Fruit fly (Drosophila melanogaster) whole organism, embryonic: ENCODE data around the gene cnc.

Source experiments
- Asciz ChIP-seq: fragments of 200-800 bp; sonication (Bioruptor generic); optimal IDR thresholded peaks from 2 replicates; lab custom pipeline; 2017; ENCODE audit warnings: missing biosample characterization, mild to moderate bottlenecking, missing genetic modification characterization, missing genetic modification reagents
- Bdp1 ChIP-seq: fragments of 200-800 bp; sonication (Bioruptor generic); optimal IDR thresholded peaks from 3 replicates; lab custom pipeline; 2016; ENCODE audit warnings: missing biosample characterization, missing genetic modification characterization
- CG1024 ChIP-seq: fragments of 200-800 bp; sonication (Bioruptor generic); IDR thresholded peaks from 2 replicates; pipeline ENCODE4 v1.3.6; 2022; ENCODE audit warnings: missing biosample characterization, missing genetic modification characterization
- CG11093 ChIP-seq: fragments of 200-800 bp; sonication (Bioruptor generic); IDR thresholded peaks from 3 replicates; pipeline ENCODE4 v1.3.6; 2022; ENCODE audit warnings: missing biosample characterization, missing genetic modification characterization
- CG11398 ChIP-seq: fragments of 200-800 bp; sonication (Bioruptor generic); optimal IDR thresholded peaks from 2 replicates; lab custom pipeline; 2016; ENCODE audit warnings: missing biosample characterization, missing genetic modification characterization
- CG12942 ChIP-seq: fragments of 200-800 bp; sonication (Bioruptor generic); optimal IDR thresholded peaks from 3 replicates; lab custom pipeline; 2016; ENCODE audit warnings: missing biosample characterization, missing genetic modification characterization
- CG14014 ChIP-seq: fragments of 200-800 bp; sonication (Bioruptor generic); IDR thresholded peaks from 2 replicates; pipeline ENCODE4 v1.3.6; 2022; ENCODE audit warnings: missing biosample characterization, missing genetic modification characterization
- CG1529 ChIP-seq: fragments of 200-800 bp; sonication (Bioruptor generic); optimal IDR thresholded peaks from 3 replicates; lab custom pipeline; 2018; ENCODE audit warnings: missing biosample characterization, missing genetic modification characterization
- CG16779 ChIP-seq: fragments of 200-800 bp; sonication (Bioruptor generic); IDR thresholded peaks from 2 replicates; pipeline ENCODE4 v1.3.6; 2022; ENCODE audit warnings: missing biosample characterization, missing genetic modification characterization
- CG16863 ChIP-seq: fragments of 200-800 bp; sonication (Bioruptor generic); optimal IDR thresholded peaks from 3 replicates; lab custom pipeline; 2016; ENCODE audit warnings: missing biosample characterization, missing genetic modification characterization
- CG17912 ChIP-seq: fragments of 200-800 bp; sonication (Bioruptor generic); optimal IDR thresholded peaks from 2 replicates; lab custom pipeline; 2018; ENCODE audit warnings: missing biosample characterization, mild to moderate bottlenecking, missing genetic modification characterization
- CG18262 ChIP-seq: fragments of 200-800 bp; optimal IDR thresholded peaks from 3 replicates; lab custom pipeline; 2019; ENCODE audit warnings: missing biosample characterization, mild to moderate bottlenecking, missing genetic modification characterization, moderate library complexity
- CG2116 ChIP-seq: fragments of 200-800 bp; sonication (Bioruptor generic); optimal IDR thresholded peaks from 3 replicates; lab custom pipeline; 2018; ENCODE audit warnings: missing biosample characterization, mild to moderate bottlenecking, missing genetic modification characterization
- CG2199 ChIP-seq: fragments of 200-800 bp; sonication (Bioruptor generic); IDR thresholded peaks from 3 replicates; pipeline ENCODE4 v1.3.6; 2022; ENCODE audit warnings: missing biosample characterization, missing genetic modification characterization
- CG30431 ChIP-seq: fragments of 200-800 bp; sonication (Bioruptor generic); optimal IDR thresholded peaks from 2 replicates; lab custom pipeline; 2017; ENCODE audit warnings: missing biosample characterization, missing genetic modification characterization
- CG33557 ChIP-seq: fragments of 200-800 bp; sonication (Bioruptor generic); optimal IDR thresholded peaks from 2 replicates; lab custom pipeline; 2019; ENCODE audit warnings: missing biosample characterization, mild to moderate bottlenecking, missing genetic modification characterization, moderate library complexity
- CG6683 ChIP-seq: fragments of 200-800 bp; sonication (Bioruptor generic); optimal IDR thresholded peaks from 2 replicates; lab custom pipeline; 2017; ENCODE audit warnings: missing biosample characterization, mild to moderate bottlenecking, missing genetic modification characterization, missing genetic modification reagents
- CG6791 ChIP-seq: fragments of 200-800 bp; sonication (Bioruptor generic); IDR thresholded peaks from 3 replicates; pipeline ENCODE4 v1.3.6; 2022; ENCODE audit warnings: missing biosample characterization, missing genetic modification characterization; ENCODE audit not compliant: partially characterized antibody
- CG6854 ChIP-seq: fragments of 200-800 bp; sonication (Bioruptor generic); optimal IDR thresholded peaks from 3 replicates; lab custom pipeline; 2017; ENCODE audit warnings: missing biosample characterization, mild to moderate bottlenecking, missing genetic modification characterization
- Dek ChIP-seq: fragments of 200-800 bp; sonication (Bioruptor generic); optimal IDR thresholded peaks from 3 replicates; lab custom pipeline; 2019; ENCODE audit warnings: missing biosample characterization, mild to moderate bottlenecking, missing genetic modification characterization, moderate library complexity
- Dll ChIP-seq: fragments of 200-800 bp; sonication (Bioruptor generic); IDR thresholded peaks from 4 replicates; pipeline ENCODE4 v1.3.6; 2022; ENCODE audit warnings: missing biosample characterization, missing genetic modification characterization; ENCODE audit not compliant: partially characterized antibody
- Dp ChIP-seq: fragments of 200-800 bp; sonication (Bioruptor generic); optimal IDR thresholded peaks from 2 replicates; lab custom pipeline; 2018; ENCODE audit warnings: missing biosample characterization, mild to moderate bottlenecking, missing genetic modification characterization, moderate library complexity
- Elba2 ChIP-seq: fragments of 200-800 bp; sonication (Bioruptor generic); optimal IDR thresholded peaks from 3 replicates; lab custom pipeline; 2016; ENCODE audit warnings: missing biosample characterization, missing genetic modification characterization
- MTF-1 ChIP-seq: fragments of 200-800 bp; sonication (Bioruptor generic); optimal IDR thresholded peaks from 2 replicates; lab custom pipeline; 2018; ENCODE audit warnings: missing biosample characterization, mild to moderate bottlenecking, missing genetic modification characterization, borderline replicate concordance
- Myb ChIP-seq: fragments of 200-800 bp; sonication (Bioruptor generic); optimal IDR thresholded peaks from 2 replicates; lab custom pipeline; 2016; ENCODE audit warnings: missing biosample characterization, missing genetic modification characterization
- Nf-YC ChIP-seq: fragments of 200-800 bp; optimal IDR thresholded peaks from 3 replicates; lab custom pipeline; 2019; ENCODE audit warnings: missing biosample characterization, mild to moderate bottlenecking, missing genetic modification characterization, moderate library complexity
- NfI ChIP-seq: fragments of 200-800 bp; sonication (Bioruptor generic); optimal IDR thresholded peaks from 3 replicates; lab custom pipeline; 2018; ENCODE audit warnings: missing biosample characterization, mild to moderate bottlenecking, missing genetic modification characterization, moderate library complexity
- Oaz ChIP-seq: fragments of 200-800 bp; sonication (Bioruptor generic); IDR thresholded peaks from 2 replicates; pipeline ENCODE4 v1.3.6; 2022; ENCODE audit warnings: missing biosample characterization, missing genetic modification characterization
- Side ChIP-seq: fragments of 200-800 bp; sonication (Bioruptor generic); optimal IDR thresholded peaks from 2 replicates; lab custom pipeline; 2016; ENCODE audit warnings: missing biosample characterization, missing genetic modification characterization
- Trl ChIP-seq, 3 experiments: fragments of >200 bp in 2 of 3; fragments of 200-800 bp in 1 of 3; sonication (Bioruptor generic) in 1 of 3; optimal IDR thresholded peaks; 2 replicates in 1 of 3; 3 replicates in 2 of 3; lab custom pipeline; 2016 to 2017; ENCODE audit warnings: missing biosample characterization in 1 of 3, missing genetic modification characterization in 1 of 3
- Xbp1 ChIP-seq: fragments of 200-800 bp; sonication (Bioruptor generic); optimal IDR thresholded peaks from 3 replicates; lab custom pipeline; 2016; ENCODE audit warnings: missing biosample characterization, mild to moderate bottlenecking, missing genetic modification characterization
- br ChIP-seq: fragments of >200 bp; optimal IDR thresholded peaks from 2 replicates; lab custom pipeline; 2017
- cad ChIP-seq: fragments of >200 bp; optimal IDR thresholded peaks from 2 replicates; lab custom pipeline; 2017; ENCODE audit warnings: missing biosample characterization, missing genetic modification characterization
- chm ChIP-seq: fragments of 200-800 bp; sonication (Bioruptor generic); IDR thresholded peaks from 2 replicates; pipeline ENCODE4 v1.3.6; 2022; ENCODE audit warnings: missing biosample characterization, missing genetic modification characterization
- chn ChIP-seq: fragments of 200-800 bp; sonication (Bioruptor generic); optimal IDR thresholded peaks from 2 replicates; lab custom pipeline; 2016; ENCODE audit warnings: missing biosample characterization, missing genetic modification characterization
- corto ChIP-seq: fragments of 200-800 bp; sonication (Bioruptor generic); optimal IDR thresholded peaks from 2 replicates; lab custom pipeline; 2016; ENCODE audit warnings: missing biosample characterization, mild to moderate bottlenecking, missing genetic modification characterization, moderate library complexity
- dmrt99B ChIP-seq: fragments of 200-800 bp; sonication (Bioruptor generic); optimal IDR thresholded peaks from 2 replicates; lab custom pipeline; 2018; ENCODE audit warnings: missing biosample characterization, mild to moderate bottlenecking, missing genetic modification characterization, moderate library complexity
- dpn ChIP-seq, 2 experiments: fragments of 200-800 bp; sonication (Bioruptor generic); optimal IDR thresholded peaks; 3 replicates each; lab custom pipeline; 2016; ENCODE audit warnings: missing biosample characterization in 2 of 2, missing genetic modification characterization in 2 of 2
- ftz-f1 ChIP-seq: fragments of 200-800 bp; sonication (Bioruptor generic); optimal IDR thresholded peaks from 2 replicates; lab custom pipeline; 2016; ENCODE audit warnings: missing biosample characterization, missing genetic modification characterization
- gem ChIP-seq: fragments of 200-800 bp; sonication (Bioruptor generic); optimal IDR thresholded peaks from 2 replicates; lab custom pipeline; 2019; ENCODE audit warnings: missing biosample characterization, mild to moderate bottlenecking, missing genetic modification characterization, moderate library complexity
- gro ChIP-seq: fragments of 200-800 bp; sonication (Bioruptor generic); optimal IDR thresholded peaks from 2 replicates; lab custom pipeline; 2016; ENCODE audit warnings: missing biosample characterization, missing genetic modification characterization
- hth ChIP-seq: fragments of >200 bp; optimal IDR thresholded peaks from 2 replicates; lab custom pipeline; 2017; ENCODE audit warnings: inconsistent platforms
- lov ChIP-seq, 2 experiments: fragments of 200-800 bp in 1 of 2; fragments of >200 bp in 1 of 2; sonication (Bioruptor generic) in 1 of 2; IDR thresholded peaks in 1 of 2; optimal IDR thresholded peaks in 1 of 2; 2 replicates in 1 of 2; 3 replicates in 1 of 2; pipeline versions ENCODE4 v1.3.6 to Lab custom; 2017 to 2022; ENCODE audit warnings: missing biosample characterization in 1 of 2, missing genetic modification characterization in 1 of 2
- org-1 ChIP-seq: fragments of 200-800 bp; sonication (Bioruptor generic); optimal IDR thresholded peaks from 2 replicates; lab custom pipeline; 2017; ENCODE audit warnings: missing biosample characterization, missing genetic modification characterization
- peb ChIP-seq: fragments of 200-800 bp; sonication (Bioruptor generic); IDR thresholded peaks from 2 replicates; pipeline ENCODE4 v1.3.6; 2022; ENCODE audit warnings: missing biosample characterization, missing genetic modification characterization
- psq ChIP-seq: fragments of 200-800 bp; sonication (Bioruptor generic); optimal IDR thresholded peaks from 2 replicates; lab custom pipeline; 2017; ENCODE audit warnings: missing biosample characterization, missing genetic modification characterization
- ro ChIP-seq: fragments of 200-800 bp; sonication (Bioruptor generic); IDR thresholded peaks from 2 replicates; pipeline ENCODE4 v1.3.6; 2022; ENCODE audit warnings: missing biosample characterization, missing genetic modification characterization
- sna ChIP-seq: fragments of 200-800 bp; sonication (Bioruptor generic); IDR thresholded peaks from 2 replicates; pipeline ENCODE4 v1.3.6; 2022; ENCODE audit warnings: missing biosample characterization, missing genetic modification characterization; ENCODE audit not compliant: partially characterized antibody
- toy ChIP-seq: fragments of 200-800 bp; sonication (Bioruptor generic); IDR thresholded peaks from 2 replicates; pipeline ENCODE4 v1.3.6; 2022; ENCODE audit warnings: missing biosample characterization, missing genetic modification characterization
- yki ChIP-seq: fragments of >200 bp; optimal IDR thresholded peaks from 3 replicates; lab custom pipeline; 2018

The cnc gene

DNA sequence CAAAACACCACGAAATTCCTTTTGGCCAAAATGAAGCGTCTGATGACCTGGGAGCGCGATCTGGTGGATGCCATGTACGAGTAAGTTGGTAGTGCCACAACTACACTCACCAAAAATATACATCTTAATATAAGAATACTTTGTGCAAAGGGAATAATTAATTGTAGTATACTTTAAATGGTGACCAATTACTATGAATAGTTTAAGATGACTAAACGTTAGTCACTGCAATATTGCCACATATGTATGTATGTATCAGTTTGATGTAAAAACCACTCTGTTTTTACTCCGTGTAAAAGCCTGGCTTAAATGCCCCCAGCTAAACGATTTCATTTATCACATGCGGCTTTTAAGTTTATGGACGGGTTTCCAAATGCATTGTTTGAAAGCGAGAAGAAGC is 51.8 kb downstream of the cnc start (continued):
- TF ChIP-seq CG12942: peak; percentile 3
- peak; percentile 10 for TF ChIP-seq CG16863 (GFP tag; lab: Kevin White, UChicago)
- TF ChIP-seq br (lab: Kevin White, UChicago): no peak
- TF ChIP-seq toy (GFP tag; lab: Robert Waterston, UW): no peak
- TF ChIP-seq CG6854 (GFP tag; lab: Kevin White, UChicago): no peak
- peak; percentile 48 for TF ChIP-seq NfI (GFP tag; lab: Kevin White, UChicago)
- no peak for TF ChIP-seq Bdp1 (GFP tag; lab: Kevin White, UChicago)
- peak; percentile 72 for TF ChIP-seq gem (tag; lab: Kevin White, UChicago)
- no peak for TF ChIP-seq yki (lab: Kevin White, UChicago)
- TF ChIP-seq CG2199 (GFP tag; lab: Robert Waterston, UW): no peak
- no peak for TF ChIP-seq Dll (GFP tag; lab: Robert Waterston, UW)
- TF ChIP-seq hth (lab: Kevin White, UChicago): no peak
- no peak for TF ChIP-seq CG16779 (GFP tag; lab: Robert Waterston, UW)
- TF ChIP-seq chm (GFP tag; lab: Robert Waterston, UW): no peak
- TF ChIP-seq Xbp1: peak; percentile 70
- no peak for TF ChIP-seq Side (GFP tag; lab: Kevin White, UChicago)
- no peak for TF ChIP-seq ro (GFP tag; lab: Robert Waterston, UW)
- no peak for TF ChIP-seq Oaz (GFP tag; lab: Robert Waterston, UW)
- no peak for TF ChIP-seq cad
- peak; percentile 2 for TF ChIP-seq dmrt99B (tag; lab: Kevin White, UChicago)
- peak; percentile 49 for TF ChIP-seq CG1529
- no peak for TF ChIP-seq Trl (optimal IDR thresholded peaks at IDR 0.05; lab: Kevin White, UChicago)
- no peak for TF ChIP-seq Trl (GFP tag; optimal IDR thresholded peaks at IDR 0.05; lab: Kevin White, UChicago)
- TF ChIP-seq CG6791 (GFP tag; lab: Robert Waterston, UW): no peak

DNA sequence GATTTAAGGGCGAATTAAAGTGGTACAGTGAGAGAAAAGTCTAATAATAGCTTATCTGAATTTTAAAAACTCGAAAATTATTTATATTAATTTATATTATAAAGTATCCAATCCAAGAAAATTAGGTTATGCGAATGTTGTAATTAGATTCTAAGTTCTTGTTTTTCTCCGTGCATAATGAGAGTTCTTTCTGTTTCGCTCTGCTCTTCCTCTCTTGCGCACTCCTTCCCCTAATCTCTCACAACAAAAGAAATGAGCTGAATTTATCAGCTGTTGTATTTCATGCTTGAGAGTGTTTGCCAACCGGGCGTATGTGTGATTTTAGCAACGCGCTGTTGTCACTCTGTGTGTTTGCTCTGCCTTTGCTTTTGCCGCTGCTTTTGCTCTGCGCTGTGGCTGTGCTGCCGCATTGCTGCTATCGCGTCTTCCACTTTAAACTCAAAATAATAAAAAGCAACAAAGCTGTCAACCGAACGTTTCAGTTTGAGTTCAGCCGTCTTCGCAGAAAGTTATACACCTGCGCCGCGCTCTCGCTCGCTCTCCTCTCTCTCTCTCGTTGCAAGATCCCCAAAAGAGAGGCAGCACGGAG is 53.0 kb downstream of the cnc start, which contains the start of gene CG46310:
TSS of gene CG46310 (plus strand) at position 481 of the 589 bp plus-strand sequence.
- peak; percentile 61; the same call in 1 of the 2 replicates for TF ChIP-seq CG14014 (GFP tag; lab: Robert Waterston, UW)
- TF ChIP-seq Asciz (GFP tag; lab: Kevin White, UChicago): peak; percentile 15
- peak; percentile 56 for TF ChIP-seq MTF-1
- TF ChIP-seq CG2116 (GFP tag; lab: Kevin White, UChicago): no peak
- peak; percentile 74 for TF ChIP-seq CG11093 (GFP tag; lab: Robert Waterston, UW)
- TF ChIP-seq yki (lab: Kevin White, UChicago): no peak
- TF ChIP-seq dpn (GFP tag; optimal IDR thresholded peaks at IDR 0.05; lab: Kevin White, UChicago): peak in 1 of 2 experiments; percentile 53
- TF ChIP-seq psq: peak; percentile 37
- TF ChIP-seq CG11398 (GFP tag; lab: Kevin White, UChicago): no peak
- TF ChIP-seq CG18262 (tag; lab: Kevin White, UChicago): peak; percentile 82
- TF ChIP-seq peb (GFP tag; lab: Robert Waterston, UW): peak; percentile 40; the same call in 1 of the 2 replicates
- no peak for TF ChIP-seq Myb (GFP tag; lab: Kevin White, UChicago)
- TF ChIP-seq Dek (tag; lab: Kevin White, UChicago): peak; percentile 71
- TF ChIP-seq chn (GFP tag; lab: Kevin White, UChicago): no peak
- TF ChIP-seq Dp (GFP tag; lab: Kevin White, UChicago): no peak
- TF ChIP-seq Trl (optimal IDR thresholded peaks at IDR 0.05; lab: Kevin White, UChicago): peak; percentile 57 to 89
- TF ChIP-seq Trl (GFP tag; optimal IDR thresholded peaks at IDR 0.05; lab: Kevin White, UChicago): no peak
- TF ChIP-seq org-1 (GFP tag; lab: Kevin White, UChicago): peak; percentile 74
- no peak for TF ChIP-seq ftz-f1 (GFP tag; lab: Kevin White, UChicago)
- TF ChIP-seq lov (optimal IDR thresholded peaks at IDR 0.05; lab: Kevin White, UChicago): no peak
- 0 out of 3 replicates have a peak, but pooled peaks have one; percentile 57 for TF ChIP-seq lov (GFP tag; IDR thresholded peaks at IDR 0.05; lab: Robert Waterston, UW)
- TF ChIP-seq CG30431 (GFP tag; lab: Kevin White, UChicago): peak; percentile 14
- TF ChIP-seq CG17912 (GFP tag; lab: Kevin White, UChicago): no peak
- peak; percentile 27; the same call in 1 of the 2 replicates for TF ChIP-seq CG1024
- TF ChIP-seq CG6683 (GFP tag; lab: Kevin White, UChicago): peak; percentile 31
- no peak for TF ChIP-seq CG33557 (GFP tag; lab: Kevin White, UChicago)
- TF ChIP-seq Elba2 (GFP tag; lab: Kevin White, UChicago): no peak
- TF ChIP-seq sna (GFP tag; lab: Robert Waterston, UW): no peak
- peak; percentile 62 for TF ChIP-seq Nf-YC (tag; lab: Kevin White, UChicago)
- peak; percentile 12 for TF ChIP-seq gro (GFP tag; lab: Kevin White, UChicago)
- peak; percentile 86 for TF ChIP-seq corto (GFP tag; lab: Kevin White, UChicago)
